Fruit fly (Drosophila melanogaster): Measurements from ENCODE around the gene Taf9.

- no peak for TF ChIP-seq pfk (GFP tag; optimal IDR thresholded peaks at IDR 0.05)
- TF ChIP-seq zen2 (GFP tag; IDR thresholded peaks at IDR 0.05; ENCODE audit: partially characterized antibody), result no peak
- TF ChIP-seq Lpt (GFP tag; optimal IDR thresholded peaks at IDR 0.05), result no peak
- no peak for TF ChIP-seq kah (GFP tag; optimal IDR thresholded peaks at IDR 0.05)
- no peak for TF ChIP-seq fd64A (GFP tag; optimal IDR thresholded peaks at IDR 0.05)
- no peak for TF ChIP-seq CG6683 (GFP tag; optimal IDR thresholded peaks at IDR 0.05)
- TF ChIP-seq CG13296 (GFP tag; optimal IDR thresholded peaks at IDR 0.05), result no peak
- TF ChIP-seq CG17359 (tag; optimal IDR thresholded peaks at IDR 0.05), result no peak
These were observed 3.9 kb downstream of the Taf9 start for dm6 chrX:17845820-17846379.

Measured in whole organism, embryonic.